Fruit fly (Drosophila melanogaster) whole organism: Measurements from ENCODE around the gene CG15387.

Experiments used
- CG8478 ChIP-seq: fragments of >200 bp; optimal IDR thresholded peaks from 2 replicates; lab custom pipeline; 2018; ENCODE audit warnings: inconsistent platforms
- Dll ChIP-seq: fragments of >200 bp; optimal IDR thresholded peaks from 2 replicates; lab custom pipeline; 2017
- EcR ChIP-seq, 2 experiments: fragments of >200 bp; optimal IDR thresholded peaks; 2 replicates each; lab custom pipeline; 2017; ENCODE audit warnings: missing biosample characterization in 2 of 2, missing genetic modification characterization in 2 of 2, missing genetic modification reagents in 2 of 2
- pan ChIP-seq: fragments of >200 bp; optimal IDR thresholded peaks from 2 replicates; lab custom pipeline; 2017
- psq ChIP-seq: fragments of >200 bp; optimal IDR thresholded peaks from 2 replicates; lab custom pipeline; 2017
- usp ChIP-seq: fragments of >200 bp; optimal IDR thresholded peaks from 2 replicates; lab custom pipeline; 2017; ENCODE audit warnings: missing biosample characterization, missing genetic modification characterization, mixed read lengths

dm6 chr2L:2202018-2202852 lies 23.9 kb downstream of the CG15387 start:
- no peak for TF ChIP-seq usp (GFP tag; lab: Kevin White, UChicago)
- TF ChIP-seq psq (lab: Kevin White, UChicago), result no peak
- TF ChIP-seq Dll, result peak; percentile 29
- TF ChIP-seq CG8478 (lab: Kevin White, UChicago), result no peak
- no peak for TF ChIP-seq pan (lab: Kevin White, UChicago)
- peak; percentile 98 for TF ChIP-seq EcR (GFP tag; optimal IDR thresholded peaks at IDR 0.05; lab: Kevin White, UChicago)
